Fruit fly (Drosophila melanogaster): ENCODE results near the gene CG6763.

Gene CG6763

dm6 chr3R:23331280-23331679 is 47.5 kb downstream of the CG6763 start (continued):
- peak; percentile 36; the same call in 1 of the 2 replicates for TF ChIP-seq CG14014 (GFP tag; IDR thresholded peaks at IDR 0.05)
- TF ChIP-seq CG17912 (GFP tag; optimal IDR thresholded peaks at IDR 0.05): peak; percentile 79
- TF ChIP-seq fu2 (GFP tag; optimal IDR thresholded peaks at IDR 0.05): no peak
- no peak for TF ChIP-seq oc (tag; optimal IDR thresholded peaks at IDR 0.05)
- TF ChIP-seq CG31441 (GFP tag; IDR thresholded peaks at IDR 0.05): peak; percentile 72
- no peak for TF ChIP-seq CG9797 (GFP tag; optimal IDR thresholded peaks at IDR 0.05)
- TF ChIP-seq pan (optimal IDR thresholded peaks at IDR 0.05): no peak
- peak in 1 of 2 experiments; percentile 11 for TF ChIP-seq pan (GFP tag; optimal IDR thresholded peaks at IDR 0.05 in 1 of 2, IDR thresholded peaks at IDR 0.05 in 1 of 2)
- TF ChIP-seq Lpt (GFP tag; optimal IDR thresholded peaks at IDR 0.05): no peak
- TF ChIP-seq croc (GFP tag; conservative IDR thresholded peaks at IDR 0.05): no peak
- TF ChIP-seq pum (GFP tag; optimal IDR thresholded peaks at IDR 0.05): no peak
- TF ChIP-seq CG12104 (GFP tag; optimal IDR thresholded peaks at IDR 0.05): peak; percentile 79
- TF ChIP-seq CG1832 (GFP tag; optimal IDR thresholded peaks at IDR 0.05): no peak
- TF ChIP-seq repo (GFP tag; optimal IDR thresholded peaks at IDR 0.05): peak; percentile 5
- no peak for TF ChIP-seq gfzf (GFP tag; optimal IDR thresholded peaks at IDR 0.05)
- TF ChIP-seq yki (optimal IDR thresholded peaks at IDR 0.05): no peak
- TF ChIP-seq disco-r (GFP tag; optimal IDR thresholded peaks at IDR 0.05): no peak
- TF ChIP-seq luna (GFP tag; optimal IDR thresholded peaks at IDR 0.05): no peak
- TF ChIP-seq CG9876 (GFP tag; optimal IDR thresholded peaks at IDR 0.05): no peak
- TF ChIP-seq dysf (GFP tag; IDR thresholded peaks at IDR 0.05): peak; percentile 34; the same call in 1 of the 3 replicates
- peak; percentile 35 for TF ChIP-seq exex (tag; optimal IDR thresholded peaks at IDR 0.05)
- peak in 1 of 2 experiments; percentile 51 for TF ChIP-seq Pdp1 (GFP tag; optimal IDR thresholded peaks at IDR 0.05)
- TF ChIP-seq mam (GFP tag; optimal IDR thresholded peaks at IDR 0.05): peak; percentile 9
- no peak for TF ChIP-seq Atf6 (GFP tag; IDR thresholded peaks at IDR 0.05)
- TF ChIP-seq Meics (GFP tag; optimal IDR thresholded peaks at IDR 0.05): peak; percentile 43
- peak; percentile 48 for TF ChIP-seq CG4328 (GFP tag; optimal IDR thresholded peaks at IDR 0.05)
- peak; percentile 20 for TF ChIP-seq CG12942 (GFP tag; optimal IDR thresholded peaks at IDR 0.05)
- TF ChIP-seq CG15696 (tag; optimal IDR thresholded peaks at IDR 0.05): peak; percentile 74
- peak; percentile 42; the same call in 1 of the 3 replicates for TF ChIP-seq Opbp (GFP tag; IDR thresholded peaks at IDR 0.05; ENCODE audit: partially characterized antibody)
- TF ChIP-seq CG2875 (GFP tag; optimal IDR thresholded peaks at IDR 0.05): peak; percentile 28
- TF ChIP-seq CG4617 (GFP tag; optimal IDR thresholded peaks at IDR 0.05; ENCODE audit: borderline replicate concordance): peak; percentile 11
- no peak for TF ChIP-seq CkIIα-i1 (GFP tag; IDR thresholded peaks at IDR 0.05)
- TF ChIP-seq CG6683 (GFP tag; optimal IDR thresholded peaks at IDR 0.05): peak; percentile 7
- peak; percentile 44 for TF ChIP-seq Hsf (GFP tag; optimal IDR thresholded peaks at IDR 0.05)
- TF ChIP-seq nom (GFP tag; optimal IDR thresholded peaks at IDR 0.05): no peak
- TF ChIP-seq CG13775 (GFP tag; optimal IDR thresholded peaks at IDR 0.05): peak; percentile 32
- TF ChIP-seq sqz (GFP tag; optimal IDR thresholded peaks at IDR 0.05): peak; percentile 52
- 0 out of 3 replicates have a peak, but pooled peaks have one; percentile 13 for TF ChIP-seq tgo (GFP tag; IDR thresholded peaks at IDR 0.05)
- TF ChIP-seq lbe (GFP tag; optimal IDR thresholded peaks at IDR 0.05): no peak
- TF ChIP-seq Mes4 (GFP tag; optimal IDR thresholded peaks at IDR 0.05): peak; percentile 15
- TF ChIP-seq CG34376 (GFP tag; optimal IDR thresholded peaks at IDR 0.05): no peak
- peak; percentile 24 for TF ChIP-seq CG10543 (GFP tag; optimal IDR thresholded peaks at IDR 0.05)
- TF ChIP-seq CG16813 (GFP tag; IDR thresholded peaks at IDR 0.05; ENCODE audit: partially characterized antibody): peak; percentile 9; the same call in 1 of the 3 replicates
- TF ChIP-seq trem (tag; optimal IDR thresholded peaks at IDR 0.05): peak; percentile 54
- TF ChIP-seq Vsx1 (GFP tag; optimal IDR thresholded peaks at IDR 0.05): peak; percentile 77
- TF ChIP-seq CG3065 (GFP tag; optimal IDR thresholded peaks at IDR 0.05): peak; percentile 10
- TF ChIP-seq CG42726 (GFP tag; IDR thresholded peaks at IDR 0.05; ENCODE audit: partially characterized antibody): no peak
- peak; percentile 55 for TF ChIP-seq az2 (GFP tag; optimal IDR thresholded peaks at IDR 0.05)
- peak; percentile 35 for TF ChIP-seq fd96Cb (tag; optimal IDR thresholded peaks at IDR 0.05)
- TF ChIP-seq CG17328 (GFP tag; IDR thresholded peaks at IDR 0.05): no peak
- no peak for TF ChIP-seq CG6654 (GFP tag; optimal IDR thresholded peaks at IDR 0.05)

All from whole organism, embryonic.